Worm (Caenorhabditis elegans): ENCODE results near the gene C05G5.3.

DNA sequence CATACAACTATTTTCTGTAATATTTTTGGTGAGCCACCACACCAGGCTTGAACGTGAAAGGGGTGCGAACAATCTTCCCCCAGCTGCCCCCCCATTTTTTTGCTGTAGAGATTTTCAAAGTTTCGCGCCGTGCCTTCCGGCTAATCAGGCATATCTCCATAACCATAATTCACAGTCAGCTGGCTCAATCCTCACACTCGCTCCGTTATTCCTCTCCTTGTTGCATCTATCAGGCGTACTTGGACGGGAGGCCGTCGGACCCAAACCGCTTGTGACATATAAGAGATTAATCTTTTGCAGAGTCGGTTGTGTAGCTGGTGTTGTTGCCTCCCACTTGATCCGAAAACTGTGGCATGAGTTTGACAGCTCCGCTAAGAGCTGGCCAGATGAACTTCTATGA lies 21.4 kb upstream of the C05G5.3 start, which contains the start of gene unc-3:
- no peak for TF ChIP-seq nhr-90 (tag; optimal IDR thresholded peaks at IDR 0.05)
- TF ChIP-seq snpc-4 (GFP tag; optimal IDR thresholded peaks at IDR 0.05) = no peak
- no peak for TF ChIP-seq snpc-4 (tag; optimal IDR thresholded peaks at IDR 0.05)
- no peak for TF ChIP-seq T07F8.4 (tag; optimal IDR thresholded peaks at IDR 0.05)
- TF ChIP-seq lin-54 (GFP tag; optimal IDR thresholded peaks at IDR 0.05) = no peak
